Worm (Caenorhabditis elegans) whole organism, L1 larva: Measurements from ENCODE around the gene dhs-23.
"Not testable (repeated sequence)": the region's sequence is repeated elsewhere in the genome, so short reads cannot be mapped to it uniquely, and the experiment has no call there.

ENCODE experiments used
- efl-1 ChIP-seq, 4 experiments: fragments of 150-350 bp; optimal IDR thresholded peaks in 3 of 4; peaks in 1 of 4; 1 replicate in 1 of 4; 2 replicates in 3 of 4; lab custom pipeline; 2014; ENCODE audit warnings: missing biosample characterization in 2 of 4, missing genetic modification characterization in 2 of 4, missing genetic modification reagents in 2 of 4
- ets-5 ChIP-seq: fragments of 200-800 bp; sonication (Bioruptor generic); IDR thresholded peaks from 2 replicates; pipeline ENCODE4 v1.3.6; 2022; ENCODE audit warnings: missing genetic modification characterization, missing compliant biosample characterization
- hlh-4 ChIP-seq: sonication (generic microtip); optimal IDR thresholded peaks from 2 replicates; lab custom pipeline; 2016; ENCODE audit warnings: mild to moderate bottlenecking, missing genetic modification characterization, missing compliant biosample characterization
- jun-1 ChIP-seq: fragments of 150-350 bp; optimal IDR thresholded peaks from 2 replicates; lab custom pipeline; 2014; ENCODE audit warnings: missing biosample characterization, missing genetic modification reagents, missing genetic modification characterization
- lin-13 ChIP-seq: fragments of 150-350 bp; optimal IDR thresholded peaks from 2 replicates; lab custom pipeline; 2014; ENCODE audit warnings: missing biosample characterization, missing genetic modification reagents, missing genetic modification characterization
- lin-39 ChIP-seq: fragments of 150-350 bp; optimal IDR thresholded peaks from 2 replicates; lab custom pipeline; 2014; ENCODE audit warnings: missing biosample characterization, missing genetic modification reagents, missing genetic modification characterization
- pqm-1 ChIP-seq: sonication (generic microtip); optimal IDR thresholded peaks from 3 replicates; lab custom pipeline; 2017; ENCODE audit warnings: missing biosample characterization, missing genetic modification characterization
- sox-4 ChIP-seq: sonication (generic microtip); optimal IDR thresholded peaks from 2 replicates; lab custom pipeline; 2016; ENCODE audit warnings: missing genetic modification characterization, missing compliant biosample characterization
- ztf-11 ChIP-seq, 2 experiments: sonication (generic microtip); optimal IDR thresholded peaks; 2 replicates each; lab custom pipeline; 2016 to 2017; ENCODE audit warnings: missing genetic modification characterization in 2 of 2, missing biosample characterization in 1 of 2, missing compliant biosample characterization in 1 of 2

DNA sequence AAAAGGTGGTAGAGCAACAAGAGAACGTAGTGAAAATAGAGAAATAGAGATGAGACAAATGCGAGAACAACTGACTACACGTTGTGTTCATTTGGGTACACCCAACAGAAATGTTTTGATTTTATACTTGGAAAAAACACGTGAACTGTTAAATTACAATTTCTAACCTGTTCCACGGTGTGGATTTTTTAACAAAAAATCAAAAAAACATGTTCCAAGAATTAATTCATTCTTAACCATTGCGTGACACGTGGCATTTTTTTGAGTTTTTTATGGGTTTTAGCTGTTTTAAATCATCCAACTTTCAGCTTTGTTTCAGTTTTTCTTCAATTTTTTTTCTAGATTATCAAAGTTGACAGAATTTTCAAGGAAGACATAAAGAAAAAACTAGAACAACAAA, 19.6 kb upstream of the dhs-23 start, which contains the start of gene ech-1.1:
- not testable (repeated sequence) for TF ChIP-seq sox-4 (tag; lab: Kevin White, UChicago); ets-5 (GFP tag; lab: Robert Waterston, UW); efl-1 (optimal IDR thresholded peaks at IDR 0.05; lab: Kevin White, UChicago); efl-1 (GFP tag; optimal IDR thresholded peaks at IDR 0.05 in 1 of 2; lab: Kevin White, UChicago); ztf-11 (tag; optimal IDR thresholded peaks at IDR 0.05; lab: Kevin White, UChicago); pqm-1 (tag; lab: Kevin White, UChicago); lin-13 (GFP tag; lab: Kevin White, UChicago); lin-39 (tag; lab: Kevin White, UChicago); hlh-4; jun-1 (tag; lab: Kevin White, UChicago)
